Worm (Caenorhabditis elegans) whole organism, late embryonic: ENCODE measurements around the gene lgmn-1.

Experiments
- C08G9.2 ChIP-seq: sonication (generic microtip); optimal IDR thresholded peaks from 2 replicates; lab custom pipeline; 2016; ENCODE audit warnings: mild to moderate bottlenecking, missing genetic modification characterization, moderate library complexity, missing compliant biosample characterization
- C38D4.7 ChIP-seq: fragments of 200-800 bp; sonication (Bioruptor generic); optimal IDR thresholded peaks from 2 replicates; lab custom pipeline; 2018; ENCODE audit warnings: mild to moderate bottlenecking, missing genetic modification characterization, moderate library complexity, missing compliant biosample characterization
- F13H6.1 ChIP-seq: sonication (generic microtip); optimal IDR thresholded peaks from 2 replicates; lab custom pipeline; 2016; ENCODE audit warnings: missing genetic modification characterization, missing compliant biosample characterization
- K02D7.2 ChIP-seq: sonication (generic microtip); optimal IDR thresholded peaks from 2 replicates; lab custom pipeline; 2017; ENCODE audit warnings: mild to moderate bottlenecking, missing genetic modification characterization, missing compliant biosample characterization
- T23F11.4 ChIP-seq: fragments of 200-800 bp; sonication (Bioruptor generic); optimal IDR thresholded peaks from 2 replicates; lab custom pipeline; 2018; ENCODE audit warnings: mild to moderate bottlenecking, missing genetic modification characterization, missing compliant biosample characterization
- Y22D7AL.16 ChIP-seq: sonication (generic microtip); optimal IDR thresholded peaks from 2 replicates; lab custom pipeline; 2016; ENCODE audit warnings: missing genetic modification characterization, missing compliant biosample characterization
- ceh-14 ChIP-seq: sonication (generic microtip); optimal IDR thresholded peaks from 2 replicates; lab custom pipeline; 2016; ENCODE audit warnings: missing genotype, missing genetic modification characterization, missing compliant biosample characterization
- ceh-18 ChIP-seq: sonication (generic microtip); optimal IDR thresholded peaks from 2 replicates; lab custom pipeline; 2016; ENCODE audit warnings: missing genetic modification characterization, missing compliant biosample characterization
- ceh-19 ChIP-seq: fragments of 200-800 bp; sonication (Bioruptor generic); optimal IDR thresholded peaks from 2 replicates; lab custom pipeline; 2018; ENCODE audit warnings: mild to moderate bottlenecking, missing genetic modification characterization, missing compliant biosample characterization
- ceh-24 ChIP-seq: sonication (generic microtip); optimal IDR thresholded peaks from 2 replicates; lab custom pipeline; 2016; ENCODE audit warnings: mild to moderate bottlenecking, missing genetic modification characterization, missing compliant biosample characterization
- ceh-31 ChIP-seq: sonication (generic microtip); optimal IDR thresholded peaks from 2 replicates; lab custom pipeline; 2016; ENCODE audit warnings: missing genetic modification characterization, missing compliant biosample characterization
- ceh-34 ChIP-seq: sonication (generic microtip); optimal IDR thresholded peaks from 2 replicates; lab custom pipeline; 2016; ENCODE audit warnings: mild to moderate bottlenecking, missing genetic modification characterization, missing compliant biosample characterization
- ceh-48 ChIP-seq: sonication (generic microtip); optimal IDR thresholded peaks from 2 replicates; lab custom pipeline; 2016; ENCODE audit warnings: missing genetic modification characterization, inconsistent platforms, missing compliant biosample characterization
- ceh-6 ChIP-seq: fragments of 200-800 bp; sonication (Bioruptor generic); optimal IDR thresholded peaks from 2 replicates; lab custom pipeline; 2018; ENCODE audit warnings: mild to moderate bottlenecking, missing genetic modification characterization, missing compliant biosample characterization
- ceh-9 ChIP-seq: sonication (generic microtip); optimal IDR thresholded peaks from 2 replicates; lab custom pipeline; 2016; ENCODE audit warnings: mild to moderate bottlenecking, missing genetic modification characterization, inconsistent platforms, missing compliant biosample characterization
- che-1 ChIP-seq: sonication (generic microtip); optimal IDR thresholded peaks from 2 replicates; lab custom pipeline; 2016; ENCODE audit warnings: mild to moderate bottlenecking, missing genetic modification characterization, missing compliant biosample characterization
- dmd-4 ChIP-seq: sonication (generic microtip); optimal IDR thresholded peaks from 2 replicates; lab custom pipeline; 2016; ENCODE audit warnings: borderline replicate concordance, missing genetic modification characterization, missing compliant biosample characterization
- elt-4 ChIP-seq: sonication (generic microtip); optimal IDR thresholded peaks from 2 replicates; lab custom pipeline; 2016; ENCODE audit warnings: missing genetic modification characterization, missing compliant biosample characterization
- fax-1 ChIP-seq: sonication (generic microtip); optimal IDR thresholded peaks from 2 replicates; lab custom pipeline; 2016; ENCODE audit warnings: missing genotype, missing genetic modification characterization, missing compliant biosample characterization
- fkh-6 ChIP-seq: sonication (generic microtip); optimal IDR thresholded peaks from 2 replicates; lab custom pipeline; 2016; ENCODE audit warnings: missing genetic modification characterization, missing compliant biosample characterization
- gmeb-2 ChIP-seq: sonication (generic microtip); optimal IDR thresholded peaks from 2 replicates; lab custom pipeline; 2016; ENCODE audit warnings: missing genetic modification characterization, inconsistent platforms, missing compliant biosample characterization
- hlh-13 ChIP-seq: fragments of 200-800 bp; sonication (Bioruptor generic); optimal IDR thresholded peaks from 2 replicates; lab custom pipeline; 2018; ENCODE audit warnings: mild to moderate bottlenecking, missing genetic modification characterization, missing compliant biosample characterization
- hlh-6 ChIP-seq: sonication (generic microtip); optimal IDR thresholded peaks from 2 replicates; lab custom pipeline; 2016; ENCODE audit warnings: missing genotype, missing genetic modification characterization, missing compliant biosample characterization
- lim-6 ChIP-seq: sonication (generic microtip); optimal IDR thresholded peaks from 2 replicates; lab custom pipeline; 2016; ENCODE audit warnings: missing genetic modification characterization, missing compliant biosample characterization
- lin-11 ChIP-seq: fragments of 200-800 bp; sonication (Bioruptor generic); optimal IDR thresholded peaks from 2 replicates; lab custom pipeline; 2018; ENCODE audit warnings: mild to moderate bottlenecking, missing genetic modification characterization, missing compliant biosample characterization
- madf-2 ChIP-seq: sonication (generic microtip); optimal IDR thresholded peaks from 2 replicates; lab custom pipeline; 2017; ENCODE audit warnings: missing genetic modification characterization, missing compliant biosample characterization
- mec-3 ChIP-seq: sonication (generic microtip); optimal IDR thresholded peaks from 2 replicates; lab custom pipeline; 2016; ENCODE audit warnings: borderline replicate concordance, missing genetic modification characterization, missing compliant biosample characterization
- npax-4 ChIP-seq: sonication (generic microtip); optimal IDR thresholded peaks from 2 replicates; lab custom pipeline; 2016; ENCODE audit warnings: missing genetic modification characterization, missing compliant biosample characterization
- pag-3 ChIP-seq: sonication (generic microtip); optimal IDR thresholded peaks from 2 replicates; lab custom pipeline; 2016; ENCODE audit warnings: missing compliant biosample characterization, missing genetic modification characterization, borderline replicate concordance
- pat-9 ChIP-seq: fragments of 200-800 bp; sonication (Bioruptor generic); optimal IDR thresholded peaks from 2 replicates; lab custom pipeline; 2018; ENCODE audit warnings: mild to moderate bottlenecking, missing genetic modification characterization, moderate library complexity, missing compliant biosample characterization
- pqm-1 ChIP-seq: sonication (generic microtip); optimal IDR thresholded peaks from 2 replicates; lab custom pipeline; 2016; ENCODE audit warnings: missing genetic modification characterization, missing compliant biosample characterization
- ref-2 ChIP-seq: sonication (generic microtip); optimal IDR thresholded peaks from 2 replicates; lab custom pipeline; 2016; ENCODE audit warnings: missing genetic modification characterization, missing compliant biosample characterization
- sdc-2 ChIP-seq: sonication (generic microtip); optimal IDR thresholded peaks from 2 replicates; lab custom pipeline; 2016; ENCODE audit warnings: missing genotype, missing genetic modification characterization, missing compliant biosample characterization
- sox-4 ChIP-seq: sonication (generic microtip); optimal IDR thresholded peaks from 2 replicates; lab custom pipeline; 2017; ENCODE audit warnings: mild to moderate bottlenecking, missing genetic modification characterization, inconsistent platforms, missing compliant biosample characterization
- syd-9 ChIP-seq: sonication (generic microtip); optimal IDR thresholded peaks from 2 replicates; lab custom pipeline; 2016; ENCODE audit warnings: mild to moderate bottlenecking, missing genetic modification characterization, moderate library complexity, missing compliant biosample characterization
- tbx-2 ChIP-seq: sonication (generic microtip); optimal IDR thresholded peaks from 2 replicates; lab custom pipeline; 2016; ENCODE audit warnings: missing genetic modification characterization, missing compliant biosample characterization
- tbx-7 ChIP-seq: sonication (generic microtip); optimal IDR thresholded peaks from 2 replicates; lab custom pipeline; 2016; ENCODE audit warnings: missing genotype, missing genetic modification characterization, missing compliant biosample characterization
- unc-3 ChIP-seq, 2 experiments: fragments of 200-800 bp in 1 of 2; sonication (Bioruptor generic) in 1 of 2; sonication (generic microtip) in 1 of 2; conservative IDR thresholded peaks in 1 of 2; optimal IDR thresholded peaks in 1 of 2; 2 replicates each; pipeline versions ENCODE4 v1.3.6 to Lab custom; 2016 to 2022; ENCODE audit warnings: missing compliant biosample characterization in 2 of 2, missing genetic modification characterization in 2 of 2, missing genetic modification reagents in 1 of 2
- unc-42 ChIP-seq: sonication (generic microtip); optimal IDR thresholded peaks from 2 replicates; lab custom pipeline; 2016; ENCODE audit warnings: missing genotype, missing genetic modification characterization, missing compliant biosample characterization
- zip-5 ChIP-seq: sonication (generic microtip); optimal IDR thresholded peaks from 2 replicates; lab custom pipeline; 2016; ENCODE audit warnings: missing genetic modification characterization, missing compliant biosample characterization

The lgmn-1 gene

ce11 chrV:12506185-12506584 is 6.7 kb upstream of the lgmn-1 start, which contains the start of gene nlp-46:
Gene nlp-46 (minus strand): TSS chrV:12506285.
- TF ChIP-seq tbx-7 (tag; lab: Kevin White, UChicago): no peak
- TF ChIP-seq ceh-18 (tag; lab: Kevin White, UChicago): no peak
- no peak for TF ChIP-seq pag-3 (tag; lab: Kevin White, UChicago)
- no peak for TF ChIP-seq npax-4 (tag; lab: Kevin White, UChicago)

ce11 chrV:12509922-12510582 is 2.8 kb upstream of the lgmn-1 start:
- TF ChIP-seq C38D4.7 (GFP tag; lab: Kevin White, UChicago) (peak; percentile 80), ceh-48 (tag; lab: Kevin White, UChicago) (peak; percentile 38), npax-4 (tag; lab: Kevin White, UChicago) (peak; percentile 21), madf-2 (tag; lab: Kevin White, UChicago) (peak; percentile 82), sox-4 (tag; lab: Kevin White, UChicago) (peak; percentile 77), elt-4 (tag; lab: Kevin White, UChicago) (peak; percentile 94), K02D7.2 (tag; lab: Kevin White, UChicago) (peak; percentile 42), ceh-31 (tag; lab: Kevin White, UChicago) (peak; percentile 7), sdc-2 (peak; percentile 50), che-1 (tag; lab: Kevin White, UChicago) (peak; percentile 68), Y22D7AL.16 (tag; lab: Kevin White, UChicago) (peak; percentile 49), fax-1 (tag; lab: Kevin White, UChicago) (peak; percentile 38), fkh-6 (tag; lab: Kevin White, UChicago) (peak; percentile 89), pag-3 (tag; lab: Kevin White, UChicago) (peak; percentile 87), syd-9 (peak; percentile 63), ceh-6 (GFP tag; lab: Kevin White, UChicago) (peak; percentile 70), ceh-18 (tag; lab: Kevin White, UChicago) (peak; percentile 39), hlh-13 (GFP tag; lab: Kevin White, UChicago) (peak; percentile 79), gmeb-2 (tag; lab: Kevin White, UChicago) (peak; percentile 60), ceh-34 (tag; lab: Kevin White, UChicago) (peak; percentile 13), F13H6.1 (peak; percentile 34), unc-42 (tag; lab: Kevin White, UChicago) (peak; percentile 68), pqm-1 (tag; lab: Kevin White, UChicago) (peak; percentile 86), hlh-6 (tag; lab: Kevin White, UChicago) (peak; percentile 92), mec-3 (tag; lab: Kevin White, UChicago) (peak; percentile 99), T23F11.4 (peak; percentile 64), zip-5 (tag; lab: Kevin White, UChicago) (peak; percentile 28), lin-11 (tag; lab: Kevin White, UChicago) (peak; percentile 61), tbx-2 (peak; percentile 65), ceh-19 (GFP tag; lab: Kevin White, UChicago) (peak; percentile 47), ceh-9 (peak; percentile 35), dmd-4 (tag; lab: Kevin White, UChicago) (peak; percentile 84), pat-9 (tag; lab: Kevin White, UChicago) (peak; percentile 69), ref-2 (tag; lab: Kevin White, UChicago) (peak; percentile 89), C08G9.2 (tag; lab: Kevin White, UChicago) (peak; percentile 81)
- TF ChIP-seq, all 69 proteins: peak for 35; not testable (repeated sequence) for 34

- TF ChIP-seq ref-2 (tag; lab: Kevin White, UChicago) (no peak), lim-6 (no peak), F13H6.1 (no peak), ceh-24 (tag; lab: Kevin White, UChicago) (no peak), unc-42 (tag; lab: Kevin White, UChicago) (no peak), unc-3 (GFP tag; conservative IDR thresholded peaks at IDR 0.05; lab: Robert Waterston, UW) (no peak), unc-3 (tag; optimal IDR thresholded peaks at IDR 0.05; lab: Kevin White, UChicago) (no peak), ceh-14 (tag; lab: Kevin White, UChicago) (no peak), ceh-18 (tag; lab: Kevin White, UChicago) (no peak)
Measured at ce11 chrV:12511946-12512345, 910 bp upstream of the lgmn-1 start.
